Worm (Caenorhabditis elegans) whole organism, L1 larva: ENCODE measurements around the gene F59F5.4.
A peak's percentile ranks its signal among the peaks of the same experiment; 100 is the strongest.

ENCODE experiments used
- C04F5.9 ChIP-seq: sonication (generic microtip); optimal IDR thresholded peaks from 2 replicates; lab custom pipeline; 2016; ENCODE audit warnings: missing genetic modification characterization, missing compliant biosample characterization
- C34B4.2 ChIP-seq: sonication (generic microtip); optimal IDR thresholded peaks from 2 replicates; lab custom pipeline; 2017; ENCODE audit warnings: mild to moderate bottlenecking, missing genetic modification characterization, missing compliant biosample characterization
- F16B12.6 ChIP-seq: fragments of 150-350 bp; optimal IDR thresholded peaks from 2 replicates; lab custom pipeline; 2014; ENCODE audit warnings: missing biosample characterization, missing genetic modification characterization
- Y116A8C.19 ChIP-seq: sonication (generic microtip); optimal IDR thresholded peaks from 2 replicates; lab custom pipeline; 2016; ENCODE audit warnings: missing compliant biosample characterization, missing genetic modification characterization, borderline replicate concordance
- aha-1 ChIP-seq: fragments of 150-350 bp; optimal IDR thresholded peaks from 2 replicates; lab custom pipeline; 2014; ENCODE audit warnings: missing biosample characterization, missing genetic modification characterization
- alr-1 ChIP-seq: fragments of 200-800 bp; sonication (Bioruptor generic); optimal IDR thresholded peaks from 2 replicates; lab custom pipeline; 2018; ENCODE audit warnings: borderline replicate concordance, mild to moderate bottlenecking, missing genetic modification characterization, missing compliant biosample characterization
- aly-2 ChIP-seq: fragments of 150-350 bp; optimal IDR thresholded peaks from 2 replicates; lab custom pipeline; 2014; ENCODE audit warnings: missing biosample characterization, missing genetic modification characterization
- ama-1 ChIP-seq: fragments of 150-350 bp; optimal IDR thresholded peaks from 2 replicates; lab custom pipeline; 2014
- ceh-82 ChIP-seq, 3 experiments: fragments of 150-350 bp in 1 of 3; sonication (generic microtip) in 2 of 3; optimal IDR thresholded peaks; 2 replicates each; lab custom pipeline; 2014 to 2017; ENCODE audit warnings: missing biosample characterization in 3 of 3, missing genetic modification characterization in 3 of 3
- ceh-88 ChIP-seq: fragments of 200-800 bp; sonication (Bioruptor generic); IDR thresholded peaks from 2 replicates; pipeline ENCODE4 v1.3.6; 2022; ENCODE audit warnings: missing genetic modification characterization, missing compliant biosample characterization
- ceh-90 ChIP-seq: sonication (generic microtip); optimal IDR thresholded peaks from 2 replicates; lab custom pipeline; 2016; ENCODE audit warnings: missing genetic modification characterization, missing compliant biosample characterization
- ces-1 ChIP-seq: fragments of 150-350 bp; optimal IDR thresholded peaks from 2 replicates; lab custom pipeline; 2014; ENCODE audit warnings: missing biosample characterization, missing genetic modification reagents, missing genetic modification characterization
- dsc-1 ChIP-seq: sonication (generic microtip); optimal IDR thresholded peaks from 2 replicates; lab custom pipeline; 2016; ENCODE audit warnings: mild to moderate bottlenecking, missing genetic modification characterization, missing compliant biosample characterization
- efl-1 ChIP-seq, 4 experiments: fragments of 150-350 bp; optimal IDR thresholded peaks in 3 of 4; peaks in 1 of 4; 1 replicate in 1 of 4; 2 replicates in 3 of 4; lab custom pipeline; 2014; ENCODE audit warnings: missing biosample characterization in 2 of 4, missing genetic modification characterization in 2 of 4, missing genetic modification reagents in 2 of 4
- elt-3 ChIP-seq, 6 experiments: fragments of 150-350 bp in 1 of 6; sonication (generic microtip); optimal IDR thresholded peaks; 2 replicates each; lab custom pipeline; 2017 to 2018; ENCODE audit warnings: missing biosample characterization in 6 of 6, missing genetic modification characterization in 6 of 6, inconsistent platforms in 1 of 6
- ets-5 ChIP-seq: fragments of 200-800 bp; sonication (Bioruptor generic); IDR thresholded peaks from 2 replicates; pipeline ENCODE4 v1.3.6; 2022; ENCODE audit warnings: missing genetic modification characterization, missing compliant biosample characterization
- fkh-10 ChIP-seq: sonication (generic microtip); optimal IDR thresholded peaks from 2 replicates; lab custom pipeline; 2017; ENCODE audit warnings: missing biosample characterization, missing genetic modification reagents, missing genetic modification characterization
- fkh-4 ChIP-seq: sonication (generic microtip); optimal IDR thresholded peaks from 2 replicates; lab custom pipeline; 2016; ENCODE audit warnings: missing compliant biosample characterization, missing genetic modification characterization, borderline replicate concordance
- fos-1 ChIP-seq: fragments of 150-350 bp; optimal IDR thresholded peaks from 2 replicates; lab custom pipeline; 2014; ENCODE audit warnings: missing biosample characterization, missing genetic modification characterization
- hlh-17 ChIP-seq: fragments of 200-800 bp; sonication (Bioruptor generic); optimal IDR thresholded peaks from 2 replicates; lab custom pipeline; 2018; ENCODE audit warnings: missing genetic modification characterization, mild to moderate bottlenecking, missing compliant biosample characterization, moderate library complexity, borderline replicate concordance
- hlh-4 ChIP-seq: sonication (generic microtip); optimal IDR thresholded peaks from 2 replicates; lab custom pipeline; 2016; ENCODE audit warnings: mild to moderate bottlenecking, missing genetic modification characterization, missing compliant biosample characterization
- hpl-2 ChIP-seq: fragments of 150-350 bp; optimal IDR thresholded peaks from 2 replicates; lab custom pipeline; 2014; ENCODE audit warnings: missing biosample characterization, missing genetic modification reagents, missing genetic modification characterization
- irx-1 ChIP-seq: sonication (generic microtip); optimal IDR thresholded peaks from 2 replicates; lab custom pipeline; 2016; ENCODE audit warnings: missing genetic modification characterization, missing compliant biosample characterization
- isw-1 ChIP-seq: fragments of 200-800 bp; sonication (Bioruptor generic); IDR thresholded peaks from 2 replicates; pipeline ENCODE4 v1.3.6; 2022; ENCODE audit warnings: missing genetic modification characterization, missing compliant biosample characterization
- lin-13 ChIP-seq: fragments of 150-350 bp; optimal IDR thresholded peaks from 2 replicates; lab custom pipeline; 2014; ENCODE audit warnings: missing biosample characterization, missing genetic modification reagents, missing genetic modification characterization
- lin-14 ChIP-seq: fragments of 200-800 bp; sonication (Bioruptor generic); optimal IDR thresholded peaks from 2 replicates; lab custom pipeline; 2018; ENCODE audit warnings: mild to moderate bottlenecking, missing genetic modification characterization, moderate library complexity, missing compliant biosample characterization
- lin-35 ChIP-seq, 2 experiments: fragments of 150-350 bp; optimal IDR thresholded peaks; 2 replicates each; lab custom pipeline; 2014; ENCODE audit warnings: missing biosample characterization in 2 of 2, missing genetic modification characterization in 2 of 2, missing genetic modification reagents in 2 of 2
- lin-39 ChIP-seq: fragments of 150-350 bp; optimal IDR thresholded peaks from 2 replicates; lab custom pipeline; 2014; ENCODE audit warnings: missing biosample characterization, missing genetic modification reagents, missing genetic modification characterization
- mdl-1 ChIP-seq, 2 experiments: fragments of 150-350 bp; optimal IDR thresholded peaks; 2 replicates each; lab custom pipeline; 2014 to 2017; ENCODE audit warnings: missing biosample characterization in 2 of 2, missing genetic modification characterization in 2 of 2, inconsistent platforms in 1 of 2
- mef-2 ChIP-seq: fragments of 150-350 bp; optimal IDR thresholded peaks from 2 replicates; lab custom pipeline; 2014; ENCODE audit warnings: missing biosample characterization, missing genetic modification characterization
- mep-1 ChIP-seq: fragments of 150-350 bp; optimal IDR thresholded peaks from 2 replicates; lab custom pipeline; 2014; ENCODE audit warnings: missing biosample characterization, missing genetic modification characterization
- nhr-19 ChIP-seq: fragments of 200-800 bp; sonication (Bioruptor generic); conservative IDR thresholded peaks from 2 replicates; pipeline ENCODE4 v1.3.6; 2022; ENCODE audit warnings: missing genetic modification characterization, missing compliant biosample characterization
- nhr-20 ChIP-seq: sonication (generic microtip); optimal IDR thresholded peaks from 2 replicates; lab custom pipeline; 2016; ENCODE audit warnings: mild to moderate bottlenecking, missing genetic modification characterization, missing compliant biosample characterization
- nhr-76 ChIP-seq: sonication (generic microtip); optimal IDR thresholded peaks from 2 replicates; lab custom pipeline; 2017; ENCODE audit warnings: missing biosample characterization, missing genetic modification characterization
- nhr-84 ChIP-seq: sonication (generic microtip); optimal IDR thresholded peaks from 2 replicates; lab custom pipeline; 2017; ENCODE audit warnings: missing biosample characterization, missing genetic modification characterization
- nhr-85 ChIP-seq: sonication (generic microtip); peaks from one replicate; lab custom pipeline; 2016; ENCODE audit warnings: missing genetic modification characterization, inconsistent platforms, missing compliant biosample characterization
- nhr-90 ChIP-seq: sonication (generic microtip); optimal IDR thresholded peaks from 2 replicates; lab custom pipeline; 2016; ENCODE audit warnings: mild to moderate bottlenecking, missing genetic modification characterization, missing compliant biosample characterization; ENCODE audit not compliant: poor library complexity
- pqm-1 ChIP-seq: sonication (generic microtip); optimal IDR thresholded peaks from 3 replicates; lab custom pipeline; 2017; ENCODE audit warnings: missing biosample characterization, missing genetic modification characterization
- rnt-1 ChIP-seq: sonication (generic microtip); optimal IDR thresholded peaks from 2 replicates; lab custom pipeline; 2016; ENCODE audit warnings: mild to moderate bottlenecking, missing genetic modification characterization, moderate library complexity, missing compliant biosample characterization
- sox-4 ChIP-seq: sonication (generic microtip); optimal IDR thresholded peaks from 2 replicates; lab custom pipeline; 2016; ENCODE audit warnings: missing genetic modification characterization, missing compliant biosample characterization
- sptf-1 ChIP-seq: fragments of 150-350 bp; optimal IDR thresholded peaks from 2 replicates; lab custom pipeline; 2014; ENCODE audit warnings: missing biosample characterization, missing genetic modification characterization
- tlp-1 ChIP-seq: fragments of 150-350 bp; optimal IDR thresholded peaks from 2 replicates; lab custom pipeline; 2014; ENCODE audit warnings: missing biosample characterization, missing genetic modification characterization
- unc-62 ChIP-seq: fragments of 150-350 bp; optimal IDR thresholded peaks from 2 replicates; lab custom pipeline; 2014; ENCODE audit warnings: missing biosample characterization, missing genetic modification reagents, missing genetic modification characterization
- unc-98 ChIP-seq: fragments of 200-800 bp; sonication (Bioruptor generic); IDR thresholded peaks from 2 replicates; pipeline ENCODE4 v1.3.6; 2022; ENCODE audit warnings: missing genetic modification characterization, missing compliant biosample characterization
- vab-15 ChIP-seq: sonication (generic microtip); optimal IDR thresholded peaks from 2 replicates; lab custom pipeline; 2017; ENCODE audit warnings: missing genotype, mild to moderate bottlenecking, missing genetic modification characterization, missing compliant biosample characterization
- xbp-1 ChIP-seq: sonication (generic microtip); optimal IDR thresholded peaks from 2 replicates; lab custom pipeline; 2016; ENCODE audit warnings: missing genetic modification characterization, missing compliant biosample characterization
- zip-4 ChIP-seq: fragments of 200-800 bp; sonication (Bioruptor generic); optimal IDR thresholded peaks from 2 replicates; lab custom pipeline; 2018; ENCODE audit warnings: mild to moderate bottlenecking, missing genetic modification characterization, moderate library complexity, missing compliant biosample characterization
- ztf-11 ChIP-seq, 2 experiments: sonication (generic microtip); optimal IDR thresholded peaks; 2 replicates each; lab custom pipeline; 2016 to 2017; ENCODE audit warnings: missing genetic modification characterization in 2 of 2, missing biosample characterization in 1 of 2, missing compliant biosample characterization in 1 of 2
- ztf-4 ChIP-seq: fragments of 150-350 bp; optimal IDR thresholded peaks from 2 replicates; lab custom pipeline; 2014; ENCODE audit warnings: missing biosample characterization, missing genetic modification characterization

The F59F5.4 gene

ce11 chrX:10566775-10567174, 24.0 kb downstream of the F59F5.4 start (continued):
- TF ChIP-seq elt-3 (tag; optimal IDR thresholded peaks at IDR 0.05; lab: Kevin White, UChicago) (peak in 2 of 6 experiments; percentile 0 to 26), rnt-1 (peak; percentile 14), hlh-4 (tag; lab: Kevin White, UChicago) (no peak), isw-1 (GFP tag; lab: Robert Waterston, UW) (no peak), irx-1 (tag; lab: Kevin White, UChicago) (no peak), hlh-17 (GFP tag; lab: Kevin White, UChicago) (no peak), mep-1 (tag; lab: Kevin White, UChicago) (peak; percentile 69), nhr-76 (no peak), ceh-82 (tag; optimal IDR thresholded peaks at IDR 0.05; lab: Kevin White, UChicago) (peak in 1 of 3 experiments; percentile 18), tlp-1 (tag; lab: Kevin White, UChicago) (no peak), lin-14 (GFP tag; lab: Kevin White, UChicago) (no peak), nhr-19 (GFP tag; lab: Robert Waterston, UW) (0 out of 2 replicates have a peak, but pooled peaks have one; percentile 4), ztf-11 (tag; optimal IDR thresholded peaks at IDR 0.05; lab: Kevin White, UChicago) (no peak), alr-1 (tag; lab: Kevin White, UChicago) (no peak), F16B12.6 (peak; percentile 84), fkh-10 (no peak), ceh-88 (GFP tag; lab: Robert Waterston, UW) (no peak), nhr-84 (tag; lab: Kevin White, UChicago) (no peak), lin-39 (no peak), mdl-1 (tag; optimal IDR thresholded peaks at IDR 0.05; lab: Kevin White, UChicago) (peak in 1 of 2 experiments; percentile 32), unc-98 (GFP tag; lab: Robert Waterston, UW) (no peak), nhr-90 (tag; lab: Kevin White, UChicago) (peak; percentile 16), ztf-4 (tag; lab: Kevin White, UChicago) (no peak), fkh-4 (no peak), pqm-1 (tag; lab: Kevin White, UChicago) (no peak), zip-4 (no peak), lin-13 (no peak), mef-2 (tag; lab: Kevin White, UChicago) (no peak)

ce11 chrX:10568385-10569149, 25.8 kb downstream of the F59F5.4 start:
- TF ChIP-seq isw-1 (GFP tag; lab: Robert Waterston, UW) (peak; percentile 79), lin-39 (peak; percentile 43), lin-35 (GFP tag; optimal IDR thresholded peaks at IDR 0.05; lab: Kevin White, UChicago) (peak; percentile 55 to 86), efl-1 (optimal IDR thresholded peaks at IDR 0.05; lab: Kevin White, UChicago) (peak; percentile 74 to 85), efl-1 (GFP tag; optimal IDR thresholded peaks at IDR 0.05 in 1 of 2; lab: Kevin White, UChicago) (peak; percentile 51 to 97), lin-14 (GFP tag; lab: Kevin White, UChicago) (peak; percentile 99), ama-1 (lab: Kevin White, UChicago) (peak; percentile 70), sox-4 (tag; lab: Kevin White, UChicago) (peak; percentile 70), vab-15 (tag; lab: Kevin White, UChicago) (peak; percentile 53), aha-1 (peak; percentile 28), xbp-1 (tag; lab: Kevin White, UChicago) (peak; percentile 93), mep-1 (tag; lab: Kevin White, UChicago) (peak; percentile 96), nhr-20 (tag; lab: Kevin White, UChicago) (peak; percentile 98), nhr-85 (tag; lab: Kevin White, UChicago) (peak; percentile 99), sptf-1 (tag; lab: Kevin White, UChicago) (no peak), irx-1 (tag; lab: Kevin White, UChicago) (peak; percentile 87), hpl-2 (GFP tag; lab: Kevin White, UChicago) (peak; percentile 37), C34B4.2 (tag; lab: Kevin White, UChicago) (no peak), hlh-4 (tag; lab: Kevin White, UChicago) (no peak), fos-1 (tag; lab: Kevin White, UChicago) (peak; percentile 56), C04F5.9 (tag; lab: Kevin White, UChicago) (peak; percentile 43), dsc-1 (tag; lab: Kevin White, UChicago) (peak; percentile 94), ets-5 (GFP tag; lab: Robert Waterston, UW) (no peak), ztf-4 (tag; lab: Kevin White, UChicago) (peak; percentile 86), ceh-90 (peak; percentile 44), elt-3 (tag; optimal IDR thresholded peaks at IDR 0.05; lab: Kevin White, UChicago) (peak in 2 of 6 experiments; percentile 33 to 91), aly-2 (tag; lab: Kevin White, UChicago) (peak; percentile 21), fkh-10 (peak; percentile 77), Y116A8C.19 (tag; lab: Kevin White, UChicago) (no peak), ces-1 (no peak), mef-2 (tag; lab: Kevin White, UChicago) (peak; percentile 83), unc-62 (no peak), F16B12.6 (peak; percentile 61)
